Fruit fly (Drosophila melanogaster): ENCODE results near the gene CG15221.
A peak's percentile ranks its signal among the peaks of the same experiment; 100 is the strongest.

- TF ChIP-seq ovo (GFP tag; optimal IDR thresholded peaks at IDR 0.05) = no peak
- TF ChIP-seq CG14711 (tag; optimal IDR thresholded peaks at IDR 0.05) = no peak
- TF ChIP-seq CG33017 (tag; optimal IDR thresholded peaks at IDR 0.05) = no peak
- TF ChIP-seq CG11617 (GFP tag; optimal IDR thresholded peaks at IDR 0.05) = no peak
- TF ChIP-seq toe (GFP tag; optimal IDR thresholded peaks at IDR 0.05) = no peak
- TF ChIP-seq CG7101 (tag; optimal IDR thresholded peaks at IDR 0.05) = peak; percentile 6
- TF ChIP-seq cnc (optimal IDR thresholded peaks at IDR 0.05) = no peak
- no peak for TF ChIP-seq pad (GFP tag; optimal IDR thresholded peaks at IDR 0.05)
- TF ChIP-seq bab1 (GFP tag; optimal IDR thresholded peaks at IDR 0.05) = no peak
- no peak for TF ChIP-seq CG12768 (GFP tag; optimal IDR thresholded peaks at IDR 0.05)
- no peak for TF ChIP-seq Crg-1 (GFP tag; optimal IDR thresholded peaks at IDR 0.05)
- no peak for TF ChIP-seq kay (GFP tag; ENCODE audit: borderline replicate concordance)
- TF ChIP-seq Mnt (GFP tag; optimal IDR thresholded peaks at IDR 0.05) = no peak
- TF ChIP-seq CG1620 (GFP tag; optimal IDR thresholded peaks at IDR 0.05) = no peak
Measured at dm6 chrX:11775987-11776587, 52.0 kb downstream of the CG15221 start.

Data from whole organism, adult.